Fruit fly (Drosophila melanogaster): Measurements from ENCODE around the gene mtd.

The mtd gene

dm6 chr3R:5266282-5266681, 84.0 kb downstream of the mtd start:
- TF ChIP-seq noc (tag; optimal IDR thresholded peaks at IDR 0.05) = no peak

- TF ChIP-seq noc (tag; optimal IDR thresholded peaks at IDR 0.05) = peak; percentile 72
Measured at dm6 chr3R:5264251-5265098, 85.8 kb downstream of the mtd start.

dm6 chr3R:5263311-5264250, 86.7 kb downstream of the mtd start:
- no peak for TF ChIP-seq noc (tag; optimal IDR thresholded peaks at IDR 0.05)

dm6 chr3R:5262592-5262991, 87.7 kb downstream of the mtd start, which contains the start of gene Tim17a2:
Gene Tim17a2, minus strand, starts transcription at chr3R:5262692.
- no peak for TF ChIP-seq noc (tag; optimal IDR thresholded peaks at IDR 0.05)

dm6 chr3R:5261996-5262535, 88.2 kb downstream of the mtd start:
- no peak for TF ChIP-seq noc (tag; optimal IDR thresholded peaks at IDR 0.05)

DNA sequence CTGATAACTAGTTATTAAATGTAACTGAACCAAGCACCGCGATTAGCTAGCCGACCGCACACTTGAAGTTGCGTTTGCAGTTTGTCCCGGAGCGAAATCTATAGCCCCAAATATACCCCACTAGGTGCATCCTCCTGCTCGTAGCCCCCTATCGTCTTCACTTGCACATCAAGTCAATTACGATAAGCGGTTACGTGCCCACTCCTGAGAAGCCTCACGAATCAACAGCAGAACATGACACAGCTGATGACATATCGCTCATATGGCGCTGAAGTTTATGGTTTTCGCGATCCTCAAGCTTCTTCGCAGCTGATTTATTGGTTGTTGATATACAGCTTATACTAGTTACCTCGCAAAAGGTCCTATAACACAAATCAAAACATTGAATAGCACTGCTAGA, 89.0 kb downstream of the mtd start:
- TF ChIP-seq noc (tag; optimal IDR thresholded peaks at IDR 0.05) = no peak

DNA sequence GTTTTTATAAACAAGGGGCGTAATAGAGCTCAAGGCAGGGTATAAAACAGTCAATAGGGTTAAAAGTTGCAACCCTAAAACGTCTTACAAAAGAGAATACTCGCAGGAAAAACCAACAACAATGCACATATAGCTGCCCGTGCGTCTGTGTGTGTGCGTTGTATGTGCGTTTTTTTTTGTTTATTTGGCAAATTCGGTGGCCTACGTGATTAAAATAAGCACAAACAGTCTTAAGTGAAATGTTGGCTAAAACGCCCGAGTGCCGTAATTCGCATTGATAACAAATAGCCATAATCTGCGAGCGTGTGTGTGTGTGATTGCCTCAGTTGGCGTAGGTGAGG, 93.1 kb downstream of the mtd start:
- TF ChIP-seq noc (tag; optimal IDR thresholded peaks at IDR 0.05) = no peak

DNA sequence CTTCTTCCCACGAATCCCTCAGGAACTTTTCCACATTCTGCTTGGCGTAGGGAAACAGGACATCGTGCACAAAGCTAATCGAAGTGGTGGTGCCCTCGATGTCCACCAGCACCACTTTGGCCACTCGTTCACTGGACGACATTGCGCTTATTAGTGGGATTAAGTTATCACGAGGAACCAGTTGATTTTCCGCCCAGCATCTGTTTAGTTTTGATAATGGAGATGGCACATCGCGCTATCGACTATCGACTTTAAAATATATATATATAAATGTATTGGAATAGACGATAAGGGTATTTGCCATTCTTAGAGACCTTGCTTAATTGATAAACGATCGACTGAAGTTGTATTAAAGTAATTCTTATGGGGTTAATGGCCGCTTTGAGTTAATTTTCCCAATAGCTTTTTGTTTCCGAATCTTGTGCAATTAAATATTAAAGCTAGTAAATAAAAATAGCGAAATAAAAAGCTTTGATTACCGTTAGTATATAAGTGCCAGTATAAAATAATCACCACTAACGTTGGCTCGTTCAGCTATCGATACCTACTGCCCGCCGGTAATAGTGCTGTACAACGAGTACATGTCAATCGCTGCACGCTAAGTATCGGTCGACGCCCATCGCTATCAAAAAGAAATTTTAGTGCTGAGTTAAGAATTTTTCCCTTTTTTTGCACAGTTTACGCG, 93.6 kb downstream of the mtd start, which contains the start of the genes Enoph and Hph:
Gene Enoph (minus strand): TSS at position 220 of the 685 bp plus-strand sequence.
Gene Hph (plus strand): TSS at position 576 of the 685 bp plus-strand sequence.
- peak; percentile 77 for TF ChIP-seq noc (tag; optimal IDR thresholded peaks at IDR 0.05)

DNA sequence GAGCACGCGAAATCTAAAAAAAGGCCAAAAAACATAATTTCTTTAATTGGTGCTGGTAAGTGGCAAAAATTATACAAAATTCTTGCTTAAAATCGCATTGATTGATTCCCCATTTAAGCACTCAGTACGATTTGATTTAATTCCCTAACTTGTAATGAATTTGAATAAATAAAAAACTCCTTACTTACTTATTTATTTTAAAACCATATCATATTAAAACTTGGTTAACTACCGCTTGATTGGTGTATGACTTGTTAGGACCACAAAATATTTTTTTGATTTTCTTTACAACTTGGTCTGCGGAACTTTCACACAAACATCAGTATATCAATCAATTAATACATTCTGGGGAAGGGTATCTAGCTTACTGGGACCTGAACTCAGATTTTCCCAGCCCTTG, 97.4 kb downstream of the mtd start, which contains the start of gene CG1113:
Gene CG1113 (plus strand): TSS at position 301 of the 400 bp plus-strand sequence.
- no peak for TF ChIP-seq noc (tag; optimal IDR thresholded peaks at IDR 0.05)

dm6 chr3R:5251243-5251865, 98.9 kb downstream of the mtd start, which contains the start of gene CtsF:
Gene CtsF, minus strand, starts transcription at chr3R:5251745.
- TF ChIP-seq noc (tag; optimal IDR thresholded peaks at IDR 0.05) = peak; percentile 67

DNA sequence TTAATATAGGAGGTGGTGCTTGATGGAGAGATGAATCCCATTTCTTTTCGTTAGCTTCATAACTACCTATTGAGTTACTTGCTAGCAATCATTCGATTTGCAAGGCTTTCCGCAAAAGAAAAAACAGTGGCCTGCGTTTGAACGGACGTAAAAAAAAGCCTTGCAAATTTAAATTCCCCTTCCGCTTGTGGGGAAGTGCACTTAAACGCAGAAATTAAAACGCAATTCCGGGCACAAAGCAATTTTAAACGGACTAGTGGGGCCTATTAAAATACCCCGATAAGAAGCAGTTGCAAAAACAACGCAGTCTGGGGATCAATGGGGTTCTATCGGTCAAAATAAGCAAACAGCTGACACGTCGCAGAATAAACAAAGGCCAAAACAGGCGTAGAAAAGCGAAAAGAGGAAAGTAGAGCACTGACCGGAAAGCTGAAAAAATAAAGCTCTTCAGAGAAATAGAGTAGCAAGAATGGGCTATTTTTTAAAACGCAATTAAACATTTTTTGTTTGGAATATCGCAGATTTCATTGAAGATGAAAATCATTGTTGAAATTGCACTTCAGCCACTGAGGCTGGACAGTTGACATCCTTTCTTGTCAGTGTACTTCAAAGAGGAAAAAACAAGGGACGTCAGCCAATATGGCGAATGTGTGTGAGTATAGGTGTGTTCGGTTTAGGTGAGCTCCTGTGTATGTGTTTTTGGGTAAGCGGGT, 99.6 kb downstream of the mtd start:
- TF ChIP-seq noc (tag; optimal IDR thresholded peaks at IDR 0.05) = peak; percentile 26

- no peak for TF ChIP-seq noc (tag; optimal IDR thresholded peaks at IDR 0.05)
Measured at dm6 chr3R:5249308-5249707, 100.9 kb downstream of the mtd start.

- TF ChIP-seq noc (tag; optimal IDR thresholded peaks at IDR 0.05) = no peak
Measured at dm6 chr3R:5246950-5247349, 103.3 kb downstream of the mtd start.

DNA sequence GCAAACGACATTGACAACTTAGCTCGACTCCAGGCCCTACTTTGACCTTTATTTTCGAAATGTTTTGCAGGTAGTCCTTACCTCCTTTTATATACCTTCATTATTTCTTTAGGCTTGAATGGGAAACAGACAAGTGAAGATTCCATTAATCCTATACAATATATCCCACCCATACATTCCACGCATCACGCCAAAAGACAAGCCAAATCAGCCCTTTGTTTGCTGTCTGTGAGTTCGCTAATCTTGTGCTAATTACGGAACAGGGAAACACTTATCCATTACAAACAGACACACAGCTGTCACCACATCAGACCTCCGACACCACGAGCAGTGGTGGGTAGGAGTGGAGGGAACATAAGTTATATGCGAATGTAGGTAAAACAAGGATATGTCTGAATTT, 109.5 kb downstream of the mtd start, which contains the start of gene CG33293:
Gene CG33293 (minus strand): TSS at position 15 of the 400 bp plus-strand sequence.
- no peak for TF ChIP-seq noc (tag; optimal IDR thresholded peaks at IDR 0.05)

Data from whole organism, larva.